Worm (Caenorhabditis elegans): ENCODE results near the gene nhr-119.

DNA sequence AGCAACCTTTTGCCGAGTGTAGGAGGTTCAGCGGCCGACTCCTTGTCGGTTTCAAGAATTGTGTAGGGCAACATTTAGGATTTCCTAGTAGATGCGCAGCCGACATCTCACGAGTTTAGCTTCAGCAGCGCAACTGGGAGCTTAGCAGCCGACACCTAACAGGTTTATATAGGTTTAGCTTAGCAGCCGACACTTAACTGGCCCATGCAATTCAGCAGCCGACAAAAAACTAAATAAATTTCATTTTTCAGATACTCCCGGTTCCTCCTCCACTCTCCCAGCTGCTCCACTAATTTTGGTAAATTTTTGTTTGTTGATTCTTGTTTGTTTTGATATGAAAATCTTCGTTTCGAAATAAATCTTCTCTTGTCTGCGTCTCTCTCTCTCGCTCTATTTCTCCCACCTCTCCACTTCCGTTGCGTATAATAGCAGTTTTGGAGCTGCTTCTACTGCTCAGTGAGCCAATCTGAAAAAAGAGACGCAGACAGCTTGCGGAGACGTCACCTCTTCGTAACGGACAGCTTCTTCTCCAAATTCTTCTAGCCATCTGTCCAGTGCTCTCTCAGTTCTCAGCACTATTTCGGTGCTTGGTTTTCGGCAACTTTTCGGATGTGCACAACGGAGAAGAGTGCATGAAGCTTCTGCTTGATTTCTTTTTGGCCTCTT is 52.3 kb downstream of the nhr-119 start:
- TF ChIP-seq klf-2 (GFP tag; conservative IDR thresholded peaks at IDR 0.05) (no peak), flt-1 (GFP tag; IDR thresholded peaks at IDR 0.05) (no peak), ref-1 (GFP tag; conservative IDR thresholded peaks at IDR 0.05) (no peak), ztf-29 (GFP tag; IDR thresholded peaks at IDR 0.05) (no peak), cog-1 (tag; optimal IDR thresholded peaks at IDR 0.05) (no peak), ztf-23 (GFP tag; IDR thresholded peaks at IDR 0.05) (no peak), T22C8.4 (GFP tag; IDR thresholded peaks at IDR 0.05) (no peak), med-1 (GFP tag; optimal IDR thresholded peaks at IDR 0.05; ENCODE audit: insufficient read depth) (no peak)
